Worm (Caenorhabditis elegans) whole organism, late embryonic: ENCODE results near the gene C52E2.3.

Source experiments
- K09A11.1 ChIP-seq: sonication (generic microtip); optimal IDR thresholded peaks from 2 replicates; lab custom pipeline; 2017; ENCODE audit warnings: antibody characterized with exemption, mild to moderate bottlenecking, missing genetic modification characterization, missing compliant biosample characterization; ENCODE audit not compliant: insufficient read depth
- ceh-2 ChIP-seq: sonication (generic microtip); optimal IDR thresholded peaks from 2 replicates; lab custom pipeline; 2016; ENCODE audit warnings: missing genotype, missing genetic modification characterization, missing compliant biosample characterization
- ceh-48 ChIP-seq: sonication (generic microtip); optimal IDR thresholded peaks from 2 replicates; lab custom pipeline; 2016; ENCODE audit warnings: missing genetic modification characterization, inconsistent platforms, missing compliant biosample characterization
- fkh-10 ChIP-seq: fragments of 150-350 bp; optimal IDR thresholded peaks from 2 replicates; lab custom pipeline; 2014; ENCODE audit warnings: missing biosample characterization, missing genetic modification reagents, missing genetic modification characterization
- npax-4 ChIP-seq: sonication (generic microtip); optimal IDR thresholded peaks from 2 replicates; lab custom pipeline; 2016; ENCODE audit warnings: missing genetic modification characterization, missing compliant biosample characterization
- rnt-1 ChIP-seq: sonication (generic microtip); optimal IDR thresholded peaks from 2 replicates; lab custom pipeline; 2016; ENCODE audit warnings: missing genetic modification characterization, missing compliant biosample characterization
- tbx-2 ChIP-seq: sonication (generic microtip); optimal IDR thresholded peaks from 2 replicates; lab custom pipeline; 2016; ENCODE audit warnings: missing genetic modification characterization, missing compliant biosample characterization

ce11 chrII:1830182-1830682, 20.8 kb upstream of the C52E2.3 start, which contains the start of gene math-40:
- TF ChIP-seq rnt-1 (no peak), ceh-2 (tag; lab: Kevin White, UChicago) (no peak), ceh-48 (no peak), npax-4 (tag; lab: Kevin White, UChicago) (no peak), K09A11.1 (tag; lab: Kevin White, UChicago) (no peak), fkh-10 (GFP tag; lab: Kevin White, UChicago) (no peak), tbx-2 (no peak)
